Fruit fly (Drosophila melanogaster): ENCODE results near the gene IFT57.

Gene IFT57

DNA sequence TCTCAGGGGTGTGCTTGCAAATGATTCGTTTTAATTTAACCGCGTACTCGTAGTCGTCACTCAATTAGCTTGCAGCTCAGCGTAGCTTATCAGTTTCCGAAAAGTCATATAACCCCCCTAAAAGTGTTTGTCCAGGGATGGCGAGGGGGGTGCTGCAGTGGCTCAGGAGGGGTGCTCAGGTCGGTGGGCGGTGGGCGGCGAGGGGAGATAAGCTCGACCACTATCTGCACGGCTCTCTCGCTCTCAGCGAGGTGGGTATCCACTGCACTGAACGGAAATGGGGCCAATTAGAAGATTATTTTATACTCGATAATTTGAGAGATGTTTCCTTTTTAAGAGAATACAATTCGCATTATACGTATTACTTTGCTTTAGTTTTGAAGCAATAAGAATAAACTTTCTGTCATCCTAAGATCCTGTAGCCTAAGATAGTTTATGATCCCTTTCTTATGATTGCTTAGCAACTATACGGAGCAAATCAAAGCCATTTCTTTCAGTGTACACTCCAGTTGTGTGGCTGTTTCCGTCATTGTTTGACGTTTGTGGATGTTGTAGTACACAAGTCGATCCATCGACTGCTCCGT, 42.7 kb downstream of the IFT57 start (continued):
- TF ChIP-seq Atf3 (GFP tag; optimal IDR thresholded peaks at IDR 0.05): no peak
- TF ChIP-seq CG2116 (GFP tag; optimal IDR thresholded peaks at IDR 0.05): peak; percentile 19
- peak; percentile 91 for TF ChIP-seq GATAe (GFP tag; conservative IDR thresholded peaks at IDR 0.05)
- no peak for TF ChIP-seq CG14860 (GFP tag; IDR thresholded peaks at IDR 0.05; ENCODE audit: partially characterized antibody)
- no peak for TF ChIP-seq eyg (GFP tag; optimal IDR thresholded peaks at IDR 0.05)
- TF ChIP-seq CG10959 (GFP tag; IDR thresholded peaks at IDR 0.05): no peak
- TF ChIP-seq CG13894 (tag; optimal IDR thresholded peaks at IDR 0.05): no peak
- TF ChIP-seq CG2678 (tag; optimal IDR thresholded peaks at IDR 0.05): peak; percentile 79
- TF ChIP-seq bowl (GFP tag; IDR thresholded peaks at IDR 0.05): no peak
- TF ChIP-seq gcm2 (GFP tag; optimal IDR thresholded peaks at IDR 0.05): no peak
- no peak for TF ChIP-seq crc (GFP tag; optimal IDR thresholded peaks at IDR 0.05)
- no peak for TF ChIP-seq Kr (GFP tag; optimal IDR thresholded peaks at IDR 0.05)
- TF ChIP-seq ham (GFP tag; IDR thresholded peaks at IDR 0.05): no peak
- peak; percentile 52; the same call in 1 of the 2 replicates for TF ChIP-seq danr (GFP tag; IDR thresholded peaks at IDR 0.05)
- peak; percentile 46 for TF ChIP-seq Meics (GFP tag; optimal IDR thresholded peaks at IDR 0.05)
- 0 out of 2 replicates have a peak, but pooled peaks have one; percentile 33 for TF ChIP-seq CG5953 (GFP tag; IDR thresholded peaks at IDR 0.05)
- peak; percentile 47 for TF ChIP-seq CG12071 (GFP tag; optimal IDR thresholded peaks at IDR 0.05)
- no peak for TF ChIP-seq lbe (GFP tag; optimal IDR thresholded peaks at IDR 0.05)
- no peak for TF ChIP-seq CG31388 (GFP tag; optimal IDR thresholded peaks at IDR 0.05)
- TF ChIP-seq CG10654 (GFP tag; optimal IDR thresholded peaks at IDR 0.05): peak; percentile 47
- TF ChIP-seq HLH54F (GFP tag; optimal IDR thresholded peaks at IDR 0.05): peak; percentile 17
- TF ChIP-seq Fer1 (GFP tag; optimal IDR thresholded peaks at IDR 0.05): peak; percentile 63
- no peak for TF ChIP-seq Dfd (GFP tag; optimal IDR thresholded peaks at IDR 0.05)
- TF ChIP-seq hkb (optimal IDR thresholded peaks at IDR 0.05): no peak
- TF ChIP-seq hkb (GFP tag; IDR thresholded peaks at IDR 0.05): peak; percentile 72
- TF ChIP-seq bcd (GFP tag; optimal IDR thresholded peaks at IDR 0.05): peak; percentile 58
- TF ChIP-seq CG12659 (GFP tag; optimal IDR thresholded peaks at IDR 0.05): peak; percentile 59
- peak; percentile 22 for TF ChIP-seq Camta (GFP tag; optimal IDR thresholded peaks at IDR 0.05)
- no peak; the same call in 1 of the 2 replicates for TF ChIP-seq CG31441 (GFP tag; IDR thresholded peaks at IDR 0.05)
- TF ChIP-seq sc (optimal IDR thresholded peaks at IDR 0.05): no peak
- peak; percentile 72 for TF ChIP-seq sc (GFP tag; optimal IDR thresholded peaks at IDR 0.05)
- TF ChIP-seq Elba2 (GFP tag; optimal IDR thresholded peaks at IDR 0.05): no peak
- TF ChIP-seq usp (GFP tag; optimal IDR thresholded peaks at IDR 0.05): no peak
- peak; percentile 79 for TF ChIP-seq dysf (GFP tag; IDR thresholded peaks at IDR 0.05)
- TF ChIP-seq E2f1 (GFP tag; IDR thresholded peaks at IDR 0.05): peak; percentile 64
- peak; percentile 55 for TF ChIP-seq vvl (GFP tag; IDR thresholded peaks at IDR 0.05)
- TF ChIP-seq MTF-1 (GFP tag; optimal IDR thresholded peaks at IDR 0.05; ENCODE audit: borderline replicate concordance): no peak
- no peak for TF ChIP-seq CG17912 (GFP tag; optimal IDR thresholded peaks at IDR 0.05)
- TF ChIP-seq C15 (GFP tag; IDR thresholded peaks at IDR 0.05): no peak
- no peak for TF ChIP-seq CG4854 (GFP tag; optimal IDR thresholded peaks at IDR 0.05)
- no peak for TF ChIP-seq gce (GFP tag; IDR thresholded peaks at IDR 0.05)
- no peak for TF ChIP-seq nom (GFP tag; optimal IDR thresholded peaks at IDR 0.05)
- peak; percentile 66; the same call in 1 of the 2 replicates for TF ChIP-seq HLH3B (GFP tag; IDR thresholded peaks at IDR 0.05)
- no peak for TF ChIP-seq Rx (GFP tag; IDR thresholded peaks at IDR 0.05)
- TF ChIP-seq unc-4 (GFP tag; IDR thresholded peaks at IDR 0.05; ENCODE audit: partially characterized antibody): no peak
- TF ChIP-seq CG31224 (GFP tag; IDR thresholded peaks at IDR 0.05): no peak
- peak; percentile 63; the same call in 2 of the 3 replicates for TF ChIP-seq zfh1 (GFP tag; IDR thresholded peaks at IDR 0.05)
- peak; percentile 69 for TF ChIP-seq Antp (GFP tag; optimal IDR thresholded peaks at IDR 0.05)
- TF ChIP-seq gro (GFP tag; optimal IDR thresholded peaks at IDR 0.05): no peak
- TF ChIP-seq exex (tag; optimal IDR thresholded peaks at IDR 0.05): no peak
- no peak for TF ChIP-seq CG15073 (GFP tag; optimal IDR thresholded peaks at IDR 0.05)
- TF ChIP-seq vnd (GFP tag; IDR thresholded peaks at IDR 0.05; ENCODE audit: partially characterized antibody): no peak
